Fruit fly (Drosophila melanogaster): ENCODE measurements around the gene RpS13.

RpS13 gene

DNA sequence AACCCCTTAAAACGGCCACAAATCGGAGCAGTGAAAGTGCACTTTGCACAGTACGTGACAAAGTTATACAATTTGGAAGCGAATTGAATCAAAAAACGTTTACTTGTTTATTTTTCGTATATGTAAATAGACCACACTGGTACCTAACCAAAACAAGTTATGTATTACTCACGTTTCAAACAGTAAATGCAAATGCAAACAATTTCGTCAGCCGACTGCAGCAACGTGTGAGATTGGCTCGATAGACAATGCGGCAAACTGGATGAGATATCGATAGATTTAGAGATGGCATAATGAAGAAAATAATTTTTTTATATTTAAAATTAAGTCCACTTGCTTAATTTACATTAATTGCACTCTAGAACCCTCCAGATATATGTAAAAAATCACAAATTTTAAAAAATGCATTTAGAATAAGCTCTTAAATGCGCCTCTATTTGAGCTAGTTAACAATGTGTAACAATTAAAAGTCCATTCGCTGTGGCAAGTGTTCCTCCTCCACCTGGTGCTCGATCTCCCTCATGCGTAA is 17.1 kb upstream of the RpS13 start, which contains the start of gene AlaRS (continued):
- TF ChIP-seq zfh2 (GFP tag; optimal IDR thresholded peaks at IDR 0.05) (no peak), D19A (tag; optimal IDR thresholded peaks at IDR 0.05) (peak; percentile 19), ap (GFP tag; IDR thresholded peaks at IDR 0.05) (no peak), CG7556 (GFP tag; optimal IDR thresholded peaks at IDR 0.05) (peak; percentile 56), CG2875 (GFP tag; optimal IDR thresholded peaks at IDR 0.05) (peak; percentile 2), CG6254 (GFP tag; optimal IDR thresholded peaks at IDR 0.05) (peak; percentile 40), sens (GFP tag) (peak; percentile 88), insv (GFP tag; optimal IDR thresholded peaks at IDR 0.05) (no peak), Max (GFP tag; optimal IDR thresholded peaks at IDR 0.05) (peak; percentile 36), CG18262 (tag; optimal IDR thresholded peaks at IDR 0.05) (peak; percentile 53), CG11696 (GFP tag; IDR thresholded peaks at IDR 0.05) (no peak), sna (GFP tag; IDR thresholded peaks at IDR 0.05; ENCODE audit: partially characterized antibody) (peak; percentile 75), Blimp-1 (GFP tag; optimal IDR thresholded peaks at IDR 0.05) (peak; percentile 54), C15 (GFP tag; IDR thresholded peaks at IDR 0.05) (no peak), CG2129 (GFP tag; IDR thresholded peaks at IDR 0.05; ENCODE audit: partially characterized antibody) (peak; percentile 35), BEAF-32 (GFP tag; optimal IDR thresholded peaks at IDR 0.05) (peak; percentile 70), CG6683 (GFP tag; optimal IDR thresholded peaks at IDR 0.05) (peak; percentile 17), CG15269 (tag; optimal IDR thresholded peaks at IDR 0.05) (peak; percentile 39), Side (GFP tag; optimal IDR thresholded peaks at IDR 0.05) (no peak), Spps (tag; optimal IDR thresholded peaks at IDR 0.05) (peak; percentile 23), HLHmδ (GFP tag; optimal IDR thresholded peaks at IDR 0.05) (no peak), Fer3 (tag; optimal IDR thresholded peaks at IDR 0.05) (peak; percentile 12), CG12769 (tag; optimal IDR thresholded peaks at IDR 0.05) (no peak), dm (GFP tag; optimal IDR thresholded peaks at IDR 0.05) (peak; percentile 43), croc (GFP tag; conservative IDR thresholded peaks at IDR 0.05) (no peak), CG9437 (GFP tag; optimal IDR thresholded peaks at IDR 0.05) (no peak), hbn (GFP tag; IDR thresholded peaks at IDR 0.05; ENCODE audit: partially characterized antibody) (peak; percentile 57), CG31388 (GFP tag; optimal IDR thresholded peaks at IDR 0.05) (no peak), CG11504 (tag; optimal IDR thresholded peaks at IDR 0.05) (peak; percentile 42), lab (GFP tag; optimal IDR thresholded peaks at IDR 0.05) (peak; percentile 27), stwl (tag; optimal IDR thresholded peaks at IDR 0.05) (peak; percentile 45), crp (GFP tag; optimal IDR thresholded peaks at IDR 0.05) (peak in 1 of 2 experiments; percentile 4), amos (GFP tag; IDR thresholded peaks at IDR 0.05; ENCODE audit: partially characterized antibody) (peak; percentile 63; the same call in 1 of the 2 replicates), Bgb (GFP tag; IDR thresholded peaks at IDR 0.05; ENCODE audit: partially characterized antibody) (peak; percentile 56), Optix (GFP tag; IDR thresholded peaks at IDR 0.05) (no peak), Dip2 (GFP tag; IDR thresholded peaks at IDR 0.05) (no peak), B-H2 (GFP tag; optimal IDR thresholded peaks at IDR 0.05) (peak; percentile 39), CG7987 (GFP tag; optimal IDR thresholded peaks at IDR 0.05) (no peak), Atf6 (GFP tag; IDR thresholded peaks at IDR 0.05) (no peak), nau (GFP tag; optimal IDR thresholded peaks at IDR 0.05) (no peak), hth (optimal IDR thresholded peaks at IDR 0.05) (no peak), CG1602 (GFP tag; optimal IDR thresholded peaks at IDR 0.05) (peak; percentile 3), CG15514 (GFP tag; optimal IDR thresholded peaks at IDR 0.05) (peak; percentile 84), Sin3A (optimal IDR thresholded peaks at IDR 0.05) (peak; percentile 3), Ssrp (tag; optimal IDR thresholded peaks at IDR 0.05) (peak; percentile 4), CG42726 (GFP tag; IDR thresholded peaks at IDR 0.05; ENCODE audit: partially characterized antibody) (no peak), CG10366 (GFP tag; IDR thresholded peaks at IDR 0.05) (no peak), Eip74EF (GFP tag; optimal IDR thresholded peaks at IDR 0.05) (peak in 1 of 2 experiments; percentile 9), gce (GFP tag; IDR thresholded peaks at IDR 0.05) (no peak)

Measured in whole organism, embryonic.